Worm (Caenorhabditis elegans): ENCODE measurements around the gene rpn-13.

- TF ChIP-seq ztf-29 (GFP tag; IDR thresholded peaks at IDR 0.05) (no peak), flt-1 (GFP tag; IDR thresholded peaks at IDR 0.05) (no peak), klf-2 (GFP tag; conservative IDR thresholded peaks at IDR 0.05) (no peak), tab-1 (GFP tag; IDR thresholded peaks at IDR 0.05) (no peak), cog-1 (tag; optimal IDR thresholded peaks at IDR 0.05) (no peak), med-1 (GFP tag; optimal IDR thresholded peaks at IDR 0.05; ENCODE audit: insufficient read depth) (no peak), ref-1 (GFP tag; conservative IDR thresholded peaks at IDR 0.05) (no peak)
Observed at ce11 chrIII:6297599-6297998, 44.1 kb downstream of the rpn-13 start.

Measured in whole organism, midembryonic.